Worm (Caenorhabditis elegans) whole organism, late embryonic: Measurements from ENCODE around the gene Y51A2D.1.

Experiments
- npax-4 ChIP-seq: sonication (generic microtip); optimal IDR thresholded peaks from 2 replicates; lab custom pipeline; 2016; ENCODE audit warnings: missing genetic modification characterization, missing compliant biosample characterization
- unc-55 ChIP-seq: sonication (generic microtip); optimal IDR thresholded peaks from 2 replicates; lab custom pipeline; 2017; ENCODE audit warnings: missing biosample characterization, missing genetic modification reagents, missing genetic modification characterization

- no peak for TF ChIP-seq unc-55 (GFP tag; lab: Kevin White, UChicago)
- no peak for TF ChIP-seq npax-4 (tag; lab: Kevin White, UChicago)
These were observed 15.8 kb downstream of the Y51A2D.1 start, which contains the start of gene hmit-1.2 for ce11 chrV:18524460-18524859.
